Fruit fly (Drosophila melanogaster): Measurements from ENCODE around the gene CG14053.

Gene CG14053

dm6 chrX:2194208-2195094 lies 742 bp upstream of the CG14053 start:
- TF ChIP-seq CG4496 (GFP tag; IDR thresholded peaks at IDR 0.05) (peak; percentile 85), rn (GFP tag; IDR thresholded peaks at IDR 0.05) (no peak)

- TF ChIP-seq CG12605 (GFP tag; IDR thresholded peaks at IDR 0.05) (no peak), CG32121 (GFP tag; IDR thresholded peaks at IDR 0.05) (no peak)
These were observed 551 bp downstream of the CG14053 start for dm6 chrX:2193158-2193557.

- TF ChIP-seq CG17806 (tag; optimal IDR thresholded peaks at IDR 0.05) (no peak), CG14655 (GFP tag; optimal IDR thresholded peaks at IDR 0.05) (no peak), gl (tag; optimal IDR thresholded peaks at IDR 0.05) (no peak), CG8301 (tag; optimal IDR thresholded peaks at IDR 0.05) (no peak), CG34367 (tag; optimal IDR thresholded peaks at IDR 0.05) (no peak), Ets98B (GFP tag; IDR thresholded peaks at IDR 0.05) (no peak), CG12605 (GFP tag; IDR thresholded peaks at IDR 0.05) (no peak), CG15710 (tag; optimal IDR thresholded peaks at IDR 0.05) (no peak), CG9948 (tag; optimal IDR thresholded peaks at IDR 0.05) (no peak), Pif1B (GFP tag; optimal IDR thresholded peaks at IDR 0.05) (no peak), D1 (tag; optimal IDR thresholded peaks at IDR 0.05) (no peak), rn (GFP tag; IDR thresholded peaks at IDR 0.05) (no peak), EcR (GFP tag; optimal IDR thresholded peaks at IDR 0.05) (no peak), Pif1A (GFP tag; optimal IDR thresholded peaks at IDR 0.05) (no peak), CG13204 (GFP tag; optimal IDR thresholded peaks at IDR 0.05) (no peak), CG10348 (GFP tag; IDR thresholded peaks at IDR 0.05) (no peak), CG8159 (tag; optimal IDR thresholded peaks at IDR 0.05) (no peak), CG32121 (GFP tag; IDR thresholded peaks at IDR 0.05) (no peak)
These were observed 1.8 kb downstream of the CG14053 start for dm6 chrX:2191896-2192295.

dm6 chrX:2188888-2189287 lies 4.8 kb downstream of the CG14053 start, which contains the start of gene Mct1:
Mct1 (plus strand) TSS chrX:2189188.
- TF ChIP-seq Ets98B (GFP tag; IDR thresholded peaks at IDR 0.05), result no peak

- TF ChIP-seq Pif1A (GFP tag; optimal IDR thresholded peaks at IDR 0.05) (no peak), EcR (GFP tag; optimal IDR thresholded peaks at IDR 0.05) (no peak), CG12605 (GFP tag; IDR thresholded peaks at IDR 0.05) (no peak)
These were observed 6.2 kb downstream of the CG14053 start, which contains the start of gene CG3457 for dm6 chrX:2187520-2187919. CG3457 (plus strand) TSS chrX:2187820.

dm6 chrX:2186555-2186954 lies 7.2 kb downstream of the CG14053 start, which contains the start of gene CG17777:
CG17777 (plus strand) TSS chrX:2186855.
- TF ChIP-seq CG12605 (GFP tag; IDR thresholded peaks at IDR 0.05) (no peak), fd96Ca (GFP tag; IDR thresholded peaks at IDR 0.05) (no peak), CG32121 (GFP tag; IDR thresholded peaks at IDR 0.05) (no peak), Snoo (tag; optimal IDR thresholded peaks at IDR 0.05) (no peak), CG17806 (tag; optimal IDR thresholded peaks at IDR 0.05) (no peak), CG10348 (GFP tag; IDR thresholded peaks at IDR 0.05) (no peak), gl (tag; optimal IDR thresholded peaks at IDR 0.05) (no peak), Pif1A (GFP tag; optimal IDR thresholded peaks at IDR 0.05) (no peak), CG13204 (GFP tag; optimal IDR thresholded peaks at IDR 0.05) (no peak), EcR (GFP tag; optimal IDR thresholded peaks at IDR 0.05) (no peak), CG14655 (GFP tag; optimal IDR thresholded peaks at IDR 0.05) (no peak), CG4496 (GFP tag; IDR thresholded peaks at IDR 0.05) (no peak), CG9948 (tag; optimal IDR thresholded peaks at IDR 0.05) (no peak), rn (GFP tag; IDR thresholded peaks at IDR 0.05) (no peak), CG34367 (tag; optimal IDR thresholded peaks at IDR 0.05) (no peak)

- TF ChIP-seq CG4496 (GFP tag; IDR thresholded peaks at IDR 0.05), result no peak
- TF ChIP-seq D1 (tag; optimal IDR thresholded peaks at IDR 0.05), result no peak
- no peak for TF ChIP-seq CG8301 (tag; optimal IDR thresholded peaks at IDR 0.05)
- no peak for TF ChIP-seq gl (tag; optimal IDR thresholded peaks at IDR 0.05)
- no peak for TF ChIP-seq CG32121 (GFP tag; IDR thresholded peaks at IDR 0.05)
- TF ChIP-seq Pif1A (GFP tag; optimal IDR thresholded peaks at IDR 0.05), result no peak
- TF ChIP-seq fd96Ca (GFP tag; IDR thresholded peaks at IDR 0.05), result no peak
- TF ChIP-seq CG12605 (GFP tag; IDR thresholded peaks at IDR 0.05), result no peak
- TF ChIP-seq CG13204 (GFP tag; optimal IDR thresholded peaks at IDR 0.05), result no peak
- no peak for TF ChIP-seq CG15710 (tag; optimal IDR thresholded peaks at IDR 0.05)
- no peak for TF ChIP-seq CG8159 (tag; optimal IDR thresholded peaks at IDR 0.05)
- TF ChIP-seq Pif1B (GFP tag; optimal IDR thresholded peaks at IDR 0.05), result no peak
- TF ChIP-seq EcR (GFP tag; optimal IDR thresholded peaks at IDR 0.05), result no peak
- TF ChIP-seq CG10348 (GFP tag; IDR thresholded peaks at IDR 0.05), result no peak
- TF ChIP-seq CG34367 (tag; optimal IDR thresholded peaks at IDR 0.05), result no peak
- no peak for TF ChIP-seq Snoo (tag; optimal IDR thresholded peaks at IDR 0.05)
- no peak for TF ChIP-seq CG17806 (tag; optimal IDR thresholded peaks at IDR 0.05)
- no peak for TF ChIP-seq CG14655 (GFP tag; optimal IDR thresholded peaks at IDR 0.05)
- no peak for TF ChIP-seq Ets98B (GFP tag; IDR thresholded peaks at IDR 0.05)
These were observed 9.1 kb downstream of the CG14053 start, which contains the start of the genes Nmd3 and CG17776 for dm6 chrX:2184563-2184962. Nmd3 (minus strand) TSS chrX:2184668. CG17776 (plus strand) TSS chrX:2184725.

Measured in whole organism, pupa.